Fruit fly (Drosophila melanogaster) Kc167 (cell line): ENCODE measurements around the gene Gr93b.

Source experiments
- h ChIP-seq: fragments of >200 bp; optimal IDR thresholded peaks from 3 replicates; lab custom pipeline; 2018; ENCODE audit warnings: missing external identifiers
- psq ChIP-seq: fragments of >200 bp; optimal IDR thresholded peaks from 2 replicates; lab custom pipeline; 2017; ENCODE audit warnings: missing external identifiers

dm6 chr3R:21846559-21846958 lies 3.0 kb upstream of the Gr93b start, which contains the start of gene Gr93d:
- TF ChIP-seq h (lab: Kevin White, UChicago) (no peak), psq (lab: Kevin White, UChicago) (no peak)
